Fruit fly (Drosophila melanogaster) whole organism, prepupa: ENCODE results near the gene CG6878.
A peak's percentile ranks its signal among the peaks of the same experiment; 100 is the strongest.

Experiments
- CG10631 ChIP-seq: fragments of 200-800 bp; sonication (Bioruptor generic); optimal IDR thresholded peaks from 2 replicates; lab custom pipeline; 2016; ENCODE audit warnings: missing biosample characterization, missing genetic modification characterization
- CG11762 ChIP-seq: fragments of 200-800 bp; sonication (Bioruptor generic); optimal IDR thresholded peaks from 3 replicates; lab custom pipeline; 2016; ENCODE audit warnings: missing biosample characterization, missing genetic modification characterization; ENCODE audit not compliant: insufficient read depth
- CG11902 ChIP-seq: fragments of 200-800 bp; sonication (Bioruptor generic); optimal IDR thresholded peaks from 3 replicates; lab custom pipeline; 2016; ENCODE audit warnings: missing biosample characterization, missing genetic modification characterization
- CG15336 ChIP-seq: fragments of 200-800 bp; sonication (Bioruptor generic); IDR thresholded peaks from 2 replicates; pipeline ENCODE4 v1.3.6; 2022; ENCODE audit warnings: missing biosample characterization, missing genetic modification characterization
- CG32006 ChIP-seq: fragments of 200-800 bp; sonication (Bioruptor generic); optimal IDR thresholded peaks from 3 replicates; lab custom pipeline; 2017; ENCODE audit warnings: missing biosample characterization, mild to moderate bottlenecking, missing genetic modification characterization
- CG6808 ChIP-seq: fragments of 200-800 bp; sonication (Bioruptor generic); optimal IDR thresholded peaks from 3 replicates; lab custom pipeline; 2017; ENCODE audit warnings: missing biosample characterization, missing genetic modification characterization, mild to moderate bottlenecking, moderate library complexity, missing genetic modification reagents
- CG8632 ChIP-seq: fragments of 200-800 bp; sonication (Bioruptor generic); optimal IDR thresholded peaks from 3 replicates; lab custom pipeline; 2016; ENCODE audit warnings: missing biosample characterization, missing genetic modification characterization
- Ets96B ChIP-seq: fragments of 200-800 bp; optimal IDR thresholded peaks from 2 replicates; lab custom pipeline; 2019; ENCODE audit warnings: missing biosample characterization, mild to moderate bottlenecking, missing genetic modification characterization, moderate library complexity
- Smox ChIP-seq: fragments of 200-800 bp; sonication (Bioruptor generic); optimal IDR thresholded peaks from 3 replicates; lab custom pipeline; 2016; ENCODE audit warnings: missing biosample characterization, missing genetic modification characterization
- Sox102F ChIP-seq: fragments of 200-800 bp; sonication (Bioruptor generic); optimal IDR thresholded peaks from 2 replicates; lab custom pipeline; 2016; ENCODE audit warnings: missing biosample characterization, mild to moderate bottlenecking, missing genetic modification characterization
- Sox15 ChIP-seq: fragments of 200-800 bp; sonication (Bioruptor generic); optimal IDR thresholded peaks from 3 replicates; lab custom pipeline; 2016; ENCODE audit warnings: missing biosample characterization, missing genetic modification characterization
- fd85E ChIP-seq: fragments of 200-800 bp; sonication (Bioruptor generic); optimal IDR thresholded peaks from 3 replicates; lab custom pipeline; 2016; ENCODE audit warnings: missing biosample characterization, missing genetic modification characterization
- pdm3 ChIP-seq: fragments of 200-800 bp; sonication (Bioruptor generic); optimal IDR thresholded peaks from 3 replicates; lab custom pipeline; 2016; ENCODE audit warnings: missing biosample characterization, missing genetic modification characterization
- salr ChIP-seq, 2 experiments: fragments of 200-800 bp; sonication (Bioruptor generic); optimal IDR thresholded peaks; 3 replicates each; lab custom pipeline; 2016 to 2018; ENCODE audit warnings: missing biosample characterization in 2 of 2, missing genetic modification characterization in 2 of 2, mild to moderate bottlenecking in 1 of 2
- spab ChIP-seq: fragments of 200-800 bp; sonication (Bioruptor generic); optimal IDR thresholded peaks from 2 replicates; lab custom pipeline; 2017; ENCODE audit warnings: missing biosample characterization, mild to moderate bottlenecking, missing genetic modification characterization, missing genetic modification reagents
- ss ChIP-seq, 2 experiments: fragments of 200-800 bp; sonication (Bioruptor generic); optimal IDR thresholded peaks; 2 replicates in 1 of 2; 3 replicates in 1 of 2; lab custom pipeline; 2017 to 2018; ENCODE audit warnings: mild to moderate bottlenecking in 2 of 2, missing biosample characterization in 2 of 2, missing genetic modification characterization in 2 of 2, moderate library complexity in 1 of 2
- topi ChIP-seq: fragments of 200-800 bp; sonication (Bioruptor generic); optimal IDR thresholded peaks from 3 replicates; lab custom pipeline; 2016; ENCODE audit warnings: missing biosample characterization, missing genetic modification characterization

The CG6878 gene

DNA sequence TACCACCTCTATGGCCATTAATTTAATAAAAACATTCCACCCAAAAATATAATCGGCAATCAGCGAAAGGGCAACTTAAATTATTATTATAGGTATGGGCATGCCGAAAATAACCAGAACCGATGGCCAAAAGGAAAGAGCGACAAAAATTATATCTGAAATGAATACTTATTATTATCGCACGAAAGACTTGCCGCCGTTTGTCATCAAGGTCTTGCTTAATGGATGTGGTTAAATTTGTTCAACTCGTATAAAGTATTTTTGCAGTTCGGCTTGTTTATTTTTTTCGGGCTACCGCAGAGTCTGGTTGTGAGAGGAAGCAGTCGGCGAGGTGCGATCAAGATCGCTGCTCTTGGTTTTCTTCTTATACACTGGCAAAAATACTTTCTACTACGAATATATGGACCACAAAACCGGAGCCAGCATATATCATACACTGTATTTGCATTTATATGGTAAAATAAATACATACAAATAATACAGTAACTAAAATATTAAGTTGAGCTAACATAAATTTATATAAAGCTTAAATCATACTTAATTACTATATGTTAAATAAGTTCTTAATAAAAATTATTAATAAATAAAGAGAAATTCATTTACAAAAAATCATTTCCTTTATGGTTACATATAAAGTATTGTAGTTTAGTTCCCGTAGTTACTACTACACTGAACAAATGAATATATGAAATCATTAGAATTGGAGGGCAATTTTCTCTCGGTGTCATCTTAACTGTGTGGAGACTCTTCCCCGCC lies 47.3 kb downstream of the CG6878 start (continued):
- peak; percentile 47 for TF ChIP-seq CG11762 (GFP tag; lab: Kevin White, UChicago)
- TF ChIP-seq topi (GFP tag; lab: Kevin White, UChicago), result peak; percentile 25
- no peak for TF ChIP-seq Sox102F (GFP tag; lab: Kevin White, UChicago)
- peak; percentile 45 for TF ChIP-seq Sox15
- peak; percentile 46 for TF ChIP-seq spab (GFP tag; lab: Kevin White, UChicago)
- TF ChIP-seq CG8632 (GFP tag; lab: Kevin White, UChicago), result peak; percentile 76
- no peak for TF ChIP-seq CG15336 (GFP tag; lab: Robert Waterston, UW)
- peak; percentile 70 for TF ChIP-seq CG6808
- TF ChIP-seq CG10631, result peak; percentile 52
- peak; percentile 40 for TF ChIP-seq CG32006 (GFP tag; lab: Kevin White, UChicago)
- TF ChIP-seq Smox (GFP tag; lab: Kevin White, UChicago), result no peak
- peak; percentile 64 for TF ChIP-seq CG11902 (GFP tag; lab: Kevin White, UChicago)
- peak; percentile 13 for TF ChIP-seq fd85E (GFP tag; lab: Kevin White, UChicago)
- peak; percentile 65 for TF ChIP-seq Ets96B (tag; lab: Kevin White, UChicago)
- TF ChIP-seq pdm3 (GFP tag; lab: Kevin White, UChicago), result peak; percentile 9
- TF ChIP-seq ss (GFP tag; optimal IDR thresholded peaks at IDR 0.05; lab: Kevin White, UChicago), result peak; percentile 13 to 69
- no peak for TF ChIP-seq salr (GFP tag; optimal IDR thresholded peaks at IDR 0.05; lab: Kevin White, UChicago)
